Worm (Caenorhabditis elegans) whole organism, L1 larva: ENCODE measurements around the gene C06E4.1.
"Not testable (repeated sequence)": the region's sequence is repeated elsewhere in the genome, so short reads cannot be mapped to it uniquely, and the experiment has no call there.

Source experiments
- C04F5.9 ChIP-seq: sonication (generic microtip); optimal IDR thresholded peaks from 2 replicates; lab custom pipeline; 2016; ENCODE audit warnings: missing genetic modification characterization, missing compliant biosample characterization
- C34B4.2 ChIP-seq: sonication (generic microtip); optimal IDR thresholded peaks from 2 replicates; lab custom pipeline; 2017; ENCODE audit warnings: mild to moderate bottlenecking, missing genetic modification characterization, missing compliant biosample characterization
- aly-2 ChIP-seq: fragments of 150-350 bp; optimal IDR thresholded peaks from 2 replicates; lab custom pipeline; 2014; ENCODE audit warnings: missing biosample characterization, missing genetic modification characterization
- ceh-8 ChIP-seq: fragments of 200-800 bp; sonication (Bioruptor generic); optimal IDR thresholded peaks from 2 replicates; lab custom pipeline; 2018; ENCODE audit warnings: mild to moderate bottlenecking, missing genetic modification characterization, moderate library complexity, missing compliant biosample characterization
- ceh-88 ChIP-seq: fragments of 200-800 bp; sonication (Bioruptor generic); IDR thresholded peaks from 2 replicates; pipeline ENCODE4 v1.3.6; 2022; ENCODE audit warnings: missing genetic modification characterization, missing compliant biosample characterization
- efl-1 ChIP-seq, 4 experiments: fragments of 150-350 bp; optimal IDR thresholded peaks in 3 of 4; peaks in 1 of 4; 1 replicate in 1 of 4; 2 replicates in 3 of 4; lab custom pipeline; 2014; ENCODE audit warnings: missing biosample characterization in 2 of 4, missing genetic modification characterization in 2 of 4, missing genetic modification reagents in 2 of 4
- elt-2 ChIP-seq: sonication (generic microtip); optimal IDR thresholded peaks from 2 replicates; lab custom pipeline; 2016; ENCODE audit warnings: missing genetic modification characterization, mild to moderate bottlenecking, inconsistent platforms, missing compliant biosample characterization, missing genetic modification reagents
- ets-5 ChIP-seq: fragments of 200-800 bp; sonication (Bioruptor generic); IDR thresholded peaks from 2 replicates; pipeline ENCODE4 v1.3.6; 2022; ENCODE audit warnings: missing genetic modification characterization, missing compliant biosample characterization
- fkh-8 ChIP-seq: sonication (generic microtip); optimal IDR thresholded peaks from 2 replicates; lab custom pipeline; 2016; ENCODE audit warnings: mild to moderate bottlenecking, missing genetic modification characterization, missing compliant biosample characterization
- fos-1 ChIP-seq: fragments of 150-350 bp; optimal IDR thresholded peaks from 2 replicates; lab custom pipeline; 2014; ENCODE audit warnings: missing biosample characterization, missing genetic modification characterization
- grh-1 ChIP-seq: fragments of 200-800 bp; sonication (Bioruptor generic); IDR thresholded peaks from 2 replicates; pipeline ENCODE4 v1.3.6; 2022; ENCODE audit warnings: missing genetic modification reagents, missing genetic modification characterization, missing compliant biosample characterization
- hlh-17 ChIP-seq: fragments of 200-800 bp; sonication (Bioruptor generic); optimal IDR thresholded peaks from 2 replicates; lab custom pipeline; 2018; ENCODE audit warnings: missing genetic modification characterization, mild to moderate bottlenecking, missing compliant biosample characterization, moderate library complexity, borderline replicate concordance
- lin-13 ChIP-seq: fragments of 150-350 bp; optimal IDR thresholded peaks from 2 replicates; lab custom pipeline; 2014; ENCODE audit warnings: missing biosample characterization, missing genetic modification reagents, missing genetic modification characterization
- lin-15B ChIP-seq: fragments of 150-350 bp; sonication (generic microtip); optimal IDR thresholded peaks from 3 replicates; lab custom pipeline; 2014; ENCODE audit warnings: missing biosample characterization, missing genetic modification characterization
- lin-39 ChIP-seq: fragments of 150-350 bp; optimal IDR thresholded peaks from 2 replicates; lab custom pipeline; 2014; ENCODE audit warnings: missing biosample characterization, missing genetic modification reagents, missing genetic modification characterization
- lir-3 ChIP-seq: sonication (generic microtip); optimal IDR thresholded peaks from 2 replicates; lab custom pipeline; 2016; ENCODE audit warnings: mild to moderate bottlenecking, missing genetic modification characterization, moderate library complexity, missing compliant biosample characterization; ENCODE audit not compliant: poor library complexity
- lsy-2 ChIP-seq, 2 experiments: fragments of 150-350 bp; optimal IDR thresholded peaks; 2 replicates each; lab custom pipeline; 2014; ENCODE audit warnings: missing biosample characterization in 2 of 2, missing genetic modification characterization in 2 of 2
- mdl-1 ChIP-seq, 2 experiments: fragments of 150-350 bp; optimal IDR thresholded peaks; 2 replicates each; lab custom pipeline; 2014 to 2017; ENCODE audit warnings: missing biosample characterization in 2 of 2, missing genetic modification characterization in 2 of 2, inconsistent platforms in 1 of 2
- nhr-11 ChIP-seq: fragments of 150-350 bp; optimal IDR thresholded peaks from 2 replicates; lab custom pipeline; 2014; ENCODE audit warnings: missing biosample characterization, missing genetic modification characterization
- nhr-20 ChIP-seq: sonication (generic microtip); optimal IDR thresholded peaks from 2 replicates; lab custom pipeline; 2016; ENCODE audit warnings: mild to moderate bottlenecking, missing genetic modification characterization, missing compliant biosample characterization
- nhr-77 ChIP-seq: fragments of 150-350 bp; optimal IDR thresholded peaks from 2 replicates; lab custom pipeline; 2014; ENCODE audit warnings: missing biosample characterization, missing genetic modification characterization
- nhr-84 ChIP-seq: sonication (generic microtip); optimal IDR thresholded peaks from 2 replicates; lab custom pipeline; 2017; ENCODE audit warnings: missing biosample characterization, missing genetic modification characterization
- nhr-85 ChIP-seq: sonication (generic microtip); peaks from one replicate; lab custom pipeline; 2016; ENCODE audit warnings: missing genetic modification characterization, inconsistent platforms, missing compliant biosample characterization
- pqm-1 ChIP-seq: sonication (generic microtip); optimal IDR thresholded peaks from 3 replicates; lab custom pipeline; 2017; ENCODE audit warnings: missing biosample characterization, missing genetic modification characterization
- snu-23 ChIP-seq: sonication (generic microtip); optimal IDR thresholded peaks from 2 replicates; lab custom pipeline; 2016; ENCODE audit warnings: missing genetic modification characterization, missing compliant biosample characterization
- sptf-1 ChIP-seq: fragments of 150-350 bp; optimal IDR thresholded peaks from 2 replicates; lab custom pipeline; 2014; ENCODE audit warnings: missing biosample characterization, missing genetic modification characterization
- swsn-7 ChIP-seq: sonication (generic microtip); optimal IDR thresholded peaks from 2 replicates; lab custom pipeline; 2016; ENCODE audit warnings: missing genetic modification characterization, missing compliant biosample characterization
- tlp-1 ChIP-seq: fragments of 150-350 bp; optimal IDR thresholded peaks from 2 replicates; lab custom pipeline; 2014; ENCODE audit warnings: missing biosample characterization, missing genetic modification characterization
- unc-130 ChIP-seq: fragments of 150-350 bp; optimal IDR thresholded peaks from 2 replicates; lab custom pipeline; 2017; ENCODE audit warnings: missing biosample characterization, missing genetic modification characterization, inconsistent platforms
- unc-30 ChIP-seq: sonication (generic microtip); optimal IDR thresholded peaks from 2 replicates; lab custom pipeline; 2017; ENCODE audit warnings: missing biosample characterization, missing genetic modification characterization
- unc-62 ChIP-seq: fragments of 150-350 bp; optimal IDR thresholded peaks from 2 replicates; lab custom pipeline; 2014; ENCODE audit warnings: missing biosample characterization, missing genetic modification reagents, missing genetic modification characterization
- unc-98 ChIP-seq: fragments of 200-800 bp; sonication (Bioruptor generic); IDR thresholded peaks from 2 replicates; pipeline ENCODE4 v1.3.6; 2022; ENCODE audit warnings: missing genetic modification characterization, missing compliant biosample characterization
- vab-15 ChIP-seq: sonication (generic microtip); optimal IDR thresholded peaks from 2 replicates; lab custom pipeline; 2017; ENCODE audit warnings: missing genotype, mild to moderate bottlenecking, missing genetic modification characterization, missing compliant biosample characterization

C06E4.1 gene

DNA sequence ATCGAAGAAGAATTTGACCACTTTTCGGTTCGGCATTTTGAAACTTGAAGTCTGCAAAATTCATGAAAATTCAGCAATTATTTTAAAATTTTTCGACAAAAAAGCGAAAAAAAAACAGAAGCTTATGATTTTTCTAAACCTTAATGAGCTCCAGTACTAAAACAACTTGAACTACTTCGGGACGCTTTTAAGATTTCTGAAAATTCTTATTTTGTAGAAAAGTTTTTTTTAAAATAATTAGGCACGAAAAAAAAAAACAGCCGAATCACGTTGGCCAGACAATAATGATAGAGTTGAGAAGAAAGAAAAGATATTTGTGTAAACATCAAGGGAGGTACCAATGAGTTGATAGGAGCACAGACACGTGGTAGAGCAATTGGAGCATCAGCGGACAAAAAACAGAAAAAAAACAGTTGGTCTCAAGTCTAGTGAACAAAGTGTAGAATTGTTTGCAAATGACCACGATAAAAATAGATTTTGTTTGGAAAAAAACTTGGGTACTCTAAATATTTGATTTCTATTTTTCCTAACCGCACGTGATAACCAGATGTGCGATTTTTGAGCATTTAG lies 40.8 kb upstream of the C06E4.1 start, which contains the start of gene gstk-2 (continued):
- no peak for TF ChIP-seq hlh-17 (GFP tag; lab: Kevin White, UChicago)
- TF ChIP-seq vab-15, result no peak
- TF ChIP-seq ceh-88 (GFP tag; lab: Robert Waterston, UW), result no peak
- no peak for TF ChIP-seq nhr-77
- TF ChIP-seq elt-2, result peak; percentile 15
- no peak for TF ChIP-seq swsn-7 (tag; lab: Kevin White, UChicago)
- TF ChIP-seq unc-130 (tag; lab: Kevin White, UChicago), result peak; percentile 56
- no peak for TF ChIP-seq pqm-1 (tag; lab: Kevin White, UChicago)

DNA sequence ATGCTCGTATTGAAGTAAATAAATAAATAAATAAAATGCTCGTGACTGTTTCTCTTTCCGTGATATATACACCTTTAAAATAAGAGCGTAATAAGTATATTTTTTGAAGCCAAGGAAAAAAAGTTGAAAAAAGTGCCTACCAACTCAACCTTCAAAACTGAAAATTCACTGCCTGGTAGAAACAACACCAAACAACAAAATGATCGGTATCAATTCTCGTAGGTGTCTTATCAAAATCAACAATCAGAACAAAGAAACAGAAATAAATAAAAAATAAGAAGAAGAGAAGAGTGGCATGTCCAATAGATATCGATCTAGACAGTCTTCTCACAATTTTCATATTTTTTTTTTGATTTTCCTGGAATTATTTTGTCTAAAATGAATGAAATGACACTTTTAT lies 39.1 kb upstream of the C06E4.1 start, which contains the start of gene afmd-1:
TSS of gene afmd-1 (plus strand) at position 316 of the 400 bp plus-strand sequence.
- TF ChIP-seq unc-130 (tag; lab: Kevin White, UChicago), result no peak
- TF ChIP-seq fos-1 (tag; lab: Kevin White, UChicago), result no peak
- TF ChIP-seq ceh-8 (GFP tag; lab: Kevin White, UChicago), result no peak
- TF ChIP-seq hlh-17 (GFP tag; lab: Kevin White, UChicago), result no peak
- TF ChIP-seq mdl-1 (tag; optimal IDR thresholded peaks at IDR 0.05; lab: Kevin White, UChicago), result no peak
- no peak for TF ChIP-seq lsy-2 (tag; optimal IDR thresholded peaks at IDR 0.05; lab: Kevin White, UChicago)
- TF ChIP-seq nhr-85 (tag; lab: Kevin White, UChicago), result no peak
- no peak for TF ChIP-seq lin-15B (tag; lab: Kevin White, UChicago)
- TF ChIP-seq unc-62, result no peak

DNA sequence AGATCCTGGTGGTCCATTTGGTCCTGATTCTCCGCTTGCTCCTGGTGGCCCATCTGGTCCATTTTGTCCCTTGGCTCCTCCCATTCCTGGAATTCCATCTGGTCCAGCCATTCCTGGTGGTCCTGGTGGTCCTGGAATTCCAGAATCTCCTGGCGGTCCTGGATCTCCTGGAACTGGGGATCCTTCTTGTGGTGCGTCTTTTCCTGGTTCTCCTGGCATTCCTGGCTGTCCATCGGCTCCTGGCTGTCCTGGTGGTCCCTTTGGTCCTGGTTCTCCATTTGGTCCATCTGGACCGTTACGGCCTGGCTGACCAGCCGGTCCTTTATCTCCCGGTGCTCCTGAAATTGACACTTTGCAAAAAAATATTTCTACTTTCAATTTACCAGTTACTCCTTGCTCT lies 37.5 kb upstream of the C06E4.1 start:
- no peak for TF ChIP-seq unc-62
- TF ChIP-seq lin-13 (GFP tag; lab: Kevin White, UChicago), result no peak
- no peak for TF ChIP-seq ets-5
- TF ChIP-seq lir-3 (tag; lab: Kevin White, UChicago), result no peak
- TF ChIP-seq fkh-8 (tag; lab: Kevin White, UChicago), result no peak
- no peak for TF ChIP-seq aly-2 (tag; lab: Kevin White, UChicago)
- no peak for TF ChIP-seq fos-1 (tag; lab: Kevin White, UChicago)
- no peak for TF ChIP-seq C04F5.9 (tag; lab: Kevin White, UChicago)
- TF ChIP-seq lin-39 (tag; lab: Kevin White, UChicago), result no peak
- no peak for TF ChIP-seq tlp-1 (tag; lab: Kevin White, UChicago)
- no peak for TF ChIP-seq lin-15B (tag; lab: Kevin White, UChicago)
- TF ChIP-seq C34B4.2 (tag; lab: Kevin White, UChicago), result no peak
- TF ChIP-seq unc-98, result no peak
- no peak for TF ChIP-seq nhr-20
- TF ChIP-seq grh-1 (GFP tag; lab: Robert Waterston, UW), result no peak
- TF ChIP-seq pqm-1 (tag; lab: Kevin White, UChicago), result no peak
- no peak for TF ChIP-seq sptf-1 (tag; lab: Kevin White, UChicago)
- no peak for TF ChIP-seq nhr-11 (tag; lab: Kevin White, UChicago)
- no peak for TF ChIP-seq unc-30

DNA sequence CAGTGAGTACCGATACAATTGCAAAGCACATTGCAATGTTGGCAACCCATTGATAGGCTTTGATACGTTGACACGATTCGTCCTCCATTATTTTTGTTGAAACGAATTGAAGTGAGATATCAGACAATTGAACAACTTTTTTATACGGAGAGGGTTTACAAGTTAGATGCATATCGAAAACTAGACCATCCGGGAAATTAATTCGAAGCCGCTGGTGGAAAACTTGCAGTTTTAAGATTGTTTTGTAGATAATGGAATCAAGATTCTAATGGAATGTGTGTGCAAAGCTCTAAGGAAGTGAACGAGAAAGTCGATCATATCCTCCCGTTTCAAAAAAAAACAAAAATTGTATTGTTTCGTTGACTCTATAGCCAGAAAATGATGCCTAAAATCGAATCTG lies 36.5 kb upstream of the C06E4.1 start, which contains the start of gene col-114:
TSS of gene col-114 (minus strand) at position 101 of the 400 bp plus-strand sequence.
- TF ChIP-seq ceh-8 (GFP tag; lab: Kevin White, UChicago) (no peak), efl-1 (optimal IDR thresholded peaks at IDR 0.05; lab: Kevin White, UChicago) (no peak), efl-1 (GFP tag; optimal IDR thresholded peaks at IDR 0.05 in 1 of 2; lab: Kevin White, UChicago) (peak in 1 of 2 experiments; percentile 39)

DNA sequence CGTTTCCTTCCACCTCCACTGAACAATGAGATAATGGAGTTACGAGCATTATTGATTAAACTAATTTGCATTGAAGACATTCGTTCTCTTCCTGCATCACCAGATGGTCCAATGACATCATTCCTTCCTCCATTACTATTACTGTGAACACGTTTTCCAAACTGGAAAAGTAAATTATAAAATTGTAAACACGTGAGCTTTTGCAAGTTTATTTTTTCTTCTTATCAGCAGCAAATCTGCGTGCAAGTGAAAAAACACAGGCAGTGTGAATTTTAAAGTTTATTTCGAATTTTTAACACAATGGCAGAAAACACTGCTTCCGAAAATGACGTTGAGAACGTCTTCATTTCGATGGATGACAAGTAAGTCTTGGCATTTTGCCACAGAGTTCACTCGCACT lies 35.8 kb upstream of the C06E4.1 start, which contains the start of gene D2024.1:
TSS of gene D2024.1 (plus strand) at position 301 of the 400 bp plus-strand sequence.
- TF ChIP-seq nhr-84 (tag; lab: Kevin White, UChicago); snu-23 (GFP tag; lab: Kevin White, UChicago); C34B4.2 (tag; lab: Kevin White, UChicago): not testable (repeated sequence)
